Fruit fly (Drosophila melanogaster) whole organism, embryonic: ENCODE measurements around the gene CG42268.
A peak's percentile ranks its signal among the peaks of the same experiment; 100 is the strongest.

Experiments used
- Adf1 ChIP-seq: fragments of 200-800 bp; sonication (Bioruptor generic); IDR thresholded peaks from 2 replicates; pipeline ENCODE4 v1.3.6; 2022; ENCODE audit warnings: missing biosample characterization, missing genetic modification characterization
- Asciz ChIP-seq: fragments of 200-800 bp; sonication (Bioruptor generic); optimal IDR thresholded peaks from 2 replicates; lab custom pipeline; 2017; ENCODE audit warnings: missing biosample characterization, mild to moderate bottlenecking, missing genetic modification characterization, missing genetic modification reagents
- Blimp-1 ChIP-seq: fragments of 200-800 bp; sonication (Bioruptor generic); optimal IDR thresholded peaks from 3 replicates; lab custom pipeline; 2018; ENCODE audit warnings: missing biosample characterization, missing genetic modification characterization, mild to moderate bottlenecking, moderate library complexity, missing genetic modification reagents
- CG10209 ChIP-seq: fragments of 200-800 bp; sonication (Bioruptor generic); optimal IDR thresholded peaks from 3 replicates; lab custom pipeline; 2017; ENCODE audit warnings: missing biosample characterization, mild to moderate bottlenecking, missing genetic modification characterization, missing genetic modification reagents
- CG10462 ChIP-seq: fragments of 200-800 bp; sonication (Bioruptor generic); optimal IDR thresholded peaks from 2 replicates; lab custom pipeline; 2016; ENCODE audit warnings: missing biosample characterization, missing genetic modification characterization
- CG11247 ChIP-seq: fragments of 200-800 bp; sonication (Bioruptor generic); IDR thresholded peaks from 2 replicates; pipeline ENCODE4 v1.3.6; 2022; ENCODE audit warnings: missing biosample characterization, missing genetic modification characterization
- CG11456 ChIP-seq: fragments of 200-800 bp; sonication (Bioruptor generic); IDR thresholded peaks from 3 replicates; pipeline ENCODE4 v1.3.6; 2022; ENCODE audit warnings: missing biosample characterization, missing genetic modification characterization
- CG12299 ChIP-seq: fragments of 200-800 bp; sonication (Bioruptor generic); optimal IDR thresholded peaks from 2 replicates; lab custom pipeline; 2018; ENCODE audit warnings: missing biosample characterization, mild to moderate bottlenecking, missing genetic modification characterization
- CG12744 ChIP-seq: fragments of 200-800 bp; sonication (Bioruptor generic); optimal IDR thresholded peaks from 2 replicates; lab custom pipeline; 2016; ENCODE audit warnings: missing biosample characterization, missing genetic modification characterization
- CG12942 ChIP-seq: fragments of 200-800 bp; sonication (Bioruptor generic); optimal IDR thresholded peaks from 3 replicates; lab custom pipeline; 2016; ENCODE audit warnings: missing biosample characterization, missing genetic modification characterization
- CG1603 ChIP-seq: fragments of 200-800 bp; sonication (Bioruptor generic); optimal IDR thresholded peaks from 2 replicates; lab custom pipeline; 2019; ENCODE audit warnings: missing biosample characterization, mild to moderate bottlenecking, missing genetic modification characterization, moderate library complexity
- CG1647 ChIP-seq: fragments of 200-800 bp; sonication (Bioruptor generic); optimal IDR thresholded peaks from 3 replicates; lab custom pipeline; 2016; ENCODE audit warnings: missing biosample characterization, missing genetic modification characterization
- CG18262 ChIP-seq: fragments of 200-800 bp; optimal IDR thresholded peaks from 3 replicates; lab custom pipeline; 2019; ENCODE audit warnings: missing biosample characterization, mild to moderate bottlenecking, missing genetic modification characterization, moderate library complexity
- CG31388 ChIP-seq: fragments of 200-800 bp; sonication (Bioruptor generic); optimal IDR thresholded peaks from 2 replicates; lab custom pipeline; 2016; ENCODE audit warnings: missing biosample characterization, missing genetic modification characterization
- CG43689 ChIP-seq: fragments of 200-800 bp; sonication (Bioruptor generic); IDR thresholded peaks from 2 replicates; pipeline ENCODE4 v1.3.6; 2022; ENCODE audit warnings: missing biosample characterization, missing genetic modification characterization
- CG6175 ChIP-seq: fragments of 200-800 bp; sonication (Bioruptor generic); IDR thresholded peaks from 3 replicates; pipeline ENCODE4 v1.3.6; 2022; ENCODE audit warnings: missing biosample characterization, missing genetic modification characterization
- CG6272 ChIP-seq: fragments of 200-800 bp; sonication (Bioruptor generic); IDR thresholded peaks from 2 replicates; pipeline ENCODE4 v1.3.6; 2022; ENCODE audit warnings: missing biosample characterization, missing genetic modification characterization
- CG7372 ChIP-seq: fragments of 200-800 bp; sonication (Bioruptor generic); IDR thresholded peaks from 2 replicates; pipeline ENCODE4 v1.3.6; 2022; ENCODE audit warnings: missing biosample characterization, missing genetic modification characterization
- CG7556 ChIP-seq: fragments of 200-800 bp; sonication (Bioruptor generic); optimal IDR thresholded peaks from 2 replicates; lab custom pipeline; 2017; ENCODE audit warnings: missing biosample characterization, mild to moderate bottlenecking, missing genetic modification characterization
- CG8281 ChIP-seq: fragments of 200-800 bp; sonication (Bioruptor generic); optimal IDR thresholded peaks from 2 replicates; lab custom pipeline; 2018; ENCODE audit warnings: missing biosample characterization, mild to moderate bottlenecking, missing genetic modification characterization, moderate library complexity
- CG8359 ChIP-seq: fragments of 200-800 bp; sonication (Bioruptor generic); optimal IDR thresholded peaks from 2 replicates; lab custom pipeline; 2017; ENCODE audit warnings: missing biosample characterization, mild to moderate bottlenecking, missing genetic modification characterization, borderline replicate concordance
- CG9215 ChIP-seq: fragments of 200-800 bp; sonication (Bioruptor generic); IDR thresholded peaks from 2 replicates; pipeline ENCODE4 v1.3.6; 2022; ENCODE audit warnings: missing biosample characterization, missing genetic modification characterization
- CG9817 ChIP-seq: fragments of 200-800 bp; sonication (Bioruptor generic); optimal IDR thresholded peaks from 2 replicates; lab custom pipeline; 2018; ENCODE audit warnings: missing biosample characterization, mild to moderate bottlenecking, missing genetic modification characterization, moderate library complexity
- D19B ChIP-seq: fragments of 200-800 bp; sonication (Bioruptor generic); optimal IDR thresholded peaks from 2 replicates; lab custom pipeline; 2017; ENCODE audit warnings: missing biosample characterization, mild to moderate bottlenecking, missing genetic modification characterization
- Drgx ChIP-seq: fragments of 200-800 bp; sonication (Bioruptor generic); IDR thresholded peaks from 2 replicates; pipeline ENCODE4 v1.3.6; 2022; ENCODE audit warnings: missing biosample characterization, missing genetic modification characterization
- Eip74EF ChIP-seq, 2 experiments: fragments of 200-800 bp in 1 of 2; fragments of >200 bp in 1 of 2; sonication (Bioruptor generic) in 1 of 2; optimal IDR thresholded peaks; 2 replicates each; lab custom pipeline; 2017 to 2019; ENCODE audit warnings: missing biosample characterization in 2 of 2, missing genetic modification characterization in 2 of 2, mild to moderate bottlenecking in 1 of 2, moderate library complexity in 1 of 2
- GATAe ChIP-seq: fragments of 200-800 bp; sonication (Bioruptor generic); conservative IDR thresholded peaks from 2 replicates; pipeline ENCODE4 v1.3.6; 2022; ENCODE audit warnings: missing biosample characterization, missing genetic modification characterization
- HLH4C ChIP-seq: fragments of 200-800 bp; sonication (Bioruptor generic); IDR thresholded peaks from 3 replicates; pipeline ENCODE4 v1.3.6; 2022; ENCODE audit warnings: missing biosample characterization, missing genetic modification characterization; ENCODE audit not compliant: partially characterized antibody
- MBD-R2 ChIP-seq: fragments of 200-800 bp; sonication (Bioruptor generic); IDR thresholded peaks from 2 replicates; pipeline ENCODE4 v1.3.6; 2022; ENCODE audit warnings: missing biosample characterization, missing genetic modification characterization
- NFAT ChIP-seq: fragments of 200-800 bp; sonication (Bioruptor generic); IDR thresholded peaks from 2 replicates; pipeline ENCODE4 v1.3.6; 2022; ENCODE audit warnings: missing biosample characterization, missing genetic modification characterization
- Nf-YA ChIP-seq: fragments of 200-800 bp; sonication (Bioruptor generic); IDR thresholded peaks from 2 replicates; pipeline ENCODE4 v1.3.6; 2022; ENCODE audit warnings: missing biosample characterization, missing genetic modification characterization
- Sox100B ChIP-seq: fragments of 200-800 bp; sonication (Bioruptor generic); optimal IDR thresholded peaks from 3 replicates; lab custom pipeline; 2018; ENCODE audit warnings: missing biosample characterization, mild to moderate bottlenecking, missing genetic modification characterization
- al ChIP-seq: fragments of 200-800 bp; sonication (Bioruptor generic); IDR thresholded peaks from 2 replicates; pipeline ENCODE4 v1.3.6; 2022; ENCODE audit warnings: missing biosample characterization, missing genetic modification characterization
- ato ChIP-seq: fragments of 200-800 bp; sonication (Bioruptor generic); IDR thresholded peaks from 2 replicates; pipeline ENCODE4 v1.3.6; 2022; ENCODE audit warnings: missing biosample characterization, missing genetic modification characterization; ENCODE audit not compliant: partially characterized antibody
- bigmax ChIP-seq: fragments of 200-800 bp; sonication (Bioruptor generic); optimal IDR thresholded peaks from 2 replicates; lab custom pipeline; 2018; ENCODE audit warnings: missing biosample characterization, mild to moderate bottlenecking, missing genetic modification characterization
- br ChIP-seq: fragments of >200 bp; optimal IDR thresholded peaks from 2 replicates; lab custom pipeline; 2017
- chm ChIP-seq: fragments of 200-800 bp; sonication (Bioruptor generic); IDR thresholded peaks from 2 replicates; pipeline ENCODE4 v1.3.6; 2022; ENCODE audit warnings: missing biosample characterization, missing genetic modification characterization
- hbn ChIP-seq: fragments of 200-800 bp; sonication (Bioruptor generic); IDR thresholded peaks from 2 replicates; pipeline ENCODE4 v1.3.6; 2022; ENCODE audit warnings: missing biosample characterization, missing genetic modification characterization; ENCODE audit not compliant: partially characterized antibody
- kni ChIP-seq: fragments of 200-800 bp; sonication (Bioruptor generic); optimal IDR thresholded peaks from 3 replicates; lab custom pipeline; 2017; ENCODE audit warnings: mild to moderate bottlenecking, missing biosample characterization, missing genetic modification reagents, missing genetic modification characterization
- lmd ChIP-seq: fragments of 200-800 bp; sonication (Bioruptor generic); IDR thresholded peaks from 2 replicates; pipeline ENCODE4 v1.3.6; 2022; ENCODE audit warnings: missing biosample characterization, missing genetic modification characterization
- lola ChIP-seq, 3 experiments: fragments of >200 bp in 2 of 3; fragments of 200-800 bp in 1 of 3; sonication (Bioruptor generic) in 1 of 3; optimal IDR thresholded peaks; 2 replicates each; lab custom pipeline; 2017 to 2019; ENCODE audit warnings: missing biosample characterization in 3 of 3, missing genetic modification characterization in 3 of 3, mild to moderate bottlenecking in 1 of 3, moderate library complexity in 1 of 3
- maf-S ChIP-seq: fragments of 200-800 bp; sonication (Bioruptor generic); optimal IDR thresholded peaks from 2 replicates; lab custom pipeline; 2016; ENCODE audit warnings: missing biosample characterization, missing genetic modification characterization
- mam ChIP-seq: fragments of 200-800 bp; sonication (Bioruptor generic); optimal IDR thresholded peaks from 3 replicates; lab custom pipeline; 2016; ENCODE audit warnings: missing biosample characterization, missing genetic modification characterization
- pan ChIP-seq, 4 experiments: fragments of >200 bp in 3 of 4; fragments of 200-800 bp in 1 of 4; sonication (Bioruptor generic) in 1 of 4; optimal IDR thresholded peaks in 3 of 4; IDR thresholded peaks in 1 of 4; 2 replicates each; pipeline versions ENCODE4 v1.3.6 to Lab custom; 2017 to 2022; ENCODE audit warnings: missing biosample characterization in 2 of 4, missing genetic modification characterization in 2 of 4, mixed read lengths in 1 of 4
- pros ChIP-seq: fragments of 200-800 bp; sonication (Bioruptor generic); optimal IDR thresholded peaks from 3 replicates; lab custom pipeline; 2019; ENCODE audit warnings: missing biosample characterization, mild to moderate bottlenecking, missing genetic modification characterization, moderate library complexity
- run ChIP-seq: fragments of 200-800 bp; sonication (Bioruptor generic); optimal IDR thresholded peaks from 3 replicates; lab custom pipeline; 2018; ENCODE audit warnings: missing biosample characterization, mild to moderate bottlenecking, missing genetic modification characterization
- sisA ChIP-seq: fragments of 200-800 bp; sonication (Bioruptor generic); IDR thresholded peaks from 2 replicates; pipeline ENCODE4 v1.3.6; 2022; ENCODE audit warnings: missing biosample characterization, missing genetic modification characterization
- vfl ChIP-seq: fragments of 200-800 bp; sonication (Bioruptor generic); optimal IDR thresholded peaks from 2 replicates; lab custom pipeline; 2016; ENCODE audit warnings: missing biosample characterization, missing genetic modification characterization
- wek ChIP-seq: fragments of 200-800 bp; sonication (Bioruptor generic); optimal IDR thresholded peaks from 3 replicates; lab custom pipeline; 2018; ENCODE audit warnings: missing biosample characterization, mild to moderate bottlenecking, missing genetic modification characterization, moderate library complexity
- zen ChIP-seq: fragments of 200-800 bp; sonication (Bioruptor generic); optimal IDR thresholded peaks from 3 replicates; lab custom pipeline; 2018; ENCODE audit warnings: missing biosample characterization, mild to moderate bottlenecking, missing genetic modification characterization, moderate library complexity

Gene CG42268

dm6 chr3L:9718929-9719328 is 41.3 kb downstream of the CG42268 start, which contains the start of the genes CG18178 and CG14174 (continued):
- TF ChIP-seq GATAe (GFP tag; lab: Robert Waterston, UW) (0 out of 2 replicates have a peak, but pooled peaks have one; percentile 22), CG9215 (GFP tag; lab: Robert Waterston, UW) (peak; percentile 36), CG12942 (GFP tag; lab: Kevin White, UChicago) (peak; percentile 58), maf-S (no peak), CG18262 (tag; lab: Kevin White, UChicago) (peak; percentile 78), CG10209 (peak; percentile 71), Blimp-1 (GFP tag; lab: Kevin White, UChicago) (peak; percentile 62), kni (no peak), CG11247 (peak; percentile 61; the same call in 1 of the 2 replicates), CG6175 (GFP tag; lab: Robert Waterston, UW) (no peak), run (tag; lab: Kevin White, UChicago) (no peak), CG9817 (tag; lab: Kevin White, UChicago) (peak; percentile 70), CG11456 (GFP tag; lab: Robert Waterston, UW) (no peak), hbn (GFP tag; lab: Robert Waterston, UW) (peak; percentile 22; the same call in 1 of the 2 replicates), Adf1 (no peak), chm (GFP tag; lab: Robert Waterston, UW) (no peak), CG43689 (no peak), al (GFP tag; lab: Robert Waterston, UW) (peak; percentile 44; the same call in 1 of the 2 replicates), CG12299 (no peak), lola (GFP tag; optimal IDR thresholded peaks at IDR 0.05; lab: Kevin White, UChicago) (peak in 1 of 3 experiments; percentile 75), ato (GFP tag; lab: Robert Waterston, UW) (no peak), Sox100B (peak; percentile 73), CG6272 (GFP tag; lab: Robert Waterston, UW) (peak; percentile 52; the same call in 1 of the 2 replicates), pros (no peak), Asciz (GFP tag; lab: Kevin White, UChicago) (no peak), CG31388 (GFP tag; lab: Kevin White, UChicago) (no peak), CG10462 (GFP tag; lab: Kevin White, UChicago) (peak; percentile 23), MBD-R2 (peak; percentile 88), Nf-YA (0 out of 2 replicates have a peak, but pooled peaks have one; percentile 18), Drgx (GFP tag; lab: Robert Waterston, UW) (no peak), NFAT (no peak), CG12744 (GFP tag; lab: Kevin White, UChicago) (no peak), CG1603 (tag; lab: Kevin White, UChicago) (no peak), mam (GFP tag; lab: Kevin White, UChicago) (peak; percentile 29), Eip74EF (GFP tag; optimal IDR thresholded peaks at IDR 0.05; lab: Kevin White, UChicago) (no peak), D19B (GFP tag; lab: Kevin White, UChicago) (no peak), br (lab: Kevin White, UChicago) (no peak), sisA (peak; percentile 58), CG1647 (GFP tag; lab: Kevin White, UChicago) (no peak), bigmax (GFP tag; lab: Kevin White, UChicago) (no peak), zen (tag; lab: Kevin White, UChicago) (peak; percentile 73), vfl (GFP tag; lab: Kevin White, UChicago) (no peak), CG8281 (peak; percentile 38), CG7372 (GFP tag; lab: Robert Waterston, UW) (peak; percentile 66), lmd (GFP tag; lab: Robert Waterston, UW) (peak; percentile 68), CG8359 (GFP tag; lab: Kevin White, UChicago) (no peak), pan (optimal IDR thresholded peaks at IDR 0.05; lab: Kevin White, UChicago) (no peak), pan (GFP tag; optimal IDR thresholded peaks at IDR 0.05 in 1 of 2, IDR thresholded peaks at IDR 0.05 in 1 of 2) (peak in 1 of 2 experiments; percentile 51), HLH4C (GFP tag; lab: Robert Waterston, UW) (no peak), wek (GFP tag; lab: Kevin White, UChicago) (no peak), CG7556 (GFP tag; lab: Kevin White, UChicago) (peak; percentile 35)
